Worm (Caenorhabditis elegans): ENCODE measurements around the gene ZK418.5.
A peak's percentile ranks its signal among the peaks of the same experiment; 100 is the strongest.

ZK418.5 gene

ce11 chrIII:7101814-7102477 lies 28.3 kb upstream of the ZK418.5 start:
- TF ChIP-seq flt-1 (GFP tag; IDR thresholded peaks at IDR 0.05) = no peak
- no peak for TF ChIP-seq ref-1 (GFP tag; conservative IDR thresholded peaks at IDR 0.05)
- no peak for TF ChIP-seq cog-1 (tag; optimal IDR thresholded peaks at IDR 0.05)
- no peak for TF ChIP-seq klf-2 (GFP tag; conservative IDR thresholded peaks at IDR 0.05)
- no peak for TF ChIP-seq T22C8.4 (GFP tag; IDR thresholded peaks at IDR 0.05)
- no peak for TF ChIP-seq tab-1 (GFP tag; IDR thresholded peaks at IDR 0.05)
- TF ChIP-seq ztf-23 (GFP tag; IDR thresholded peaks at IDR 0.05) = no peak
- TF ChIP-seq med-1 (GFP tag; optimal IDR thresholded peaks at IDR 0.05; ENCODE audit: insufficient read depth) = no peak
- TF ChIP-seq ztf-29 (GFP tag; IDR thresholded peaks at IDR 0.05) = no peak

ce11 chrIII:7100001-7100400 lies 26.4 kb upstream of the ZK418.5 start, which contains the start of gene ZK418.11:
Gene ZK418.11, plus strand, starts transcription at chrIII:7100289.
- no peak for TF ChIP-seq T22C8.4 (GFP tag; IDR thresholded peaks at IDR 0.05)
- no peak for TF ChIP-seq ref-1 (GFP tag; conservative IDR thresholded peaks at IDR 0.05)
- no peak for TF ChIP-seq ztf-23 (GFP tag; IDR thresholded peaks at IDR 0.05)
- no peak for TF ChIP-seq tab-1 (GFP tag; IDR thresholded peaks at IDR 0.05)
- TF ChIP-seq cog-1 (tag; optimal IDR thresholded peaks at IDR 0.05) = no peak
- no peak for TF ChIP-seq ztf-29 (GFP tag; IDR thresholded peaks at IDR 0.05)
- no peak for TF ChIP-seq med-1 (GFP tag; optimal IDR thresholded peaks at IDR 0.05; ENCODE audit: insufficient read depth)
- no peak for TF ChIP-seq klf-2 (GFP tag; conservative IDR thresholded peaks at IDR 0.05)
- TF ChIP-seq flt-1 (GFP tag; IDR thresholded peaks at IDR 0.05) = no peak

DNA sequence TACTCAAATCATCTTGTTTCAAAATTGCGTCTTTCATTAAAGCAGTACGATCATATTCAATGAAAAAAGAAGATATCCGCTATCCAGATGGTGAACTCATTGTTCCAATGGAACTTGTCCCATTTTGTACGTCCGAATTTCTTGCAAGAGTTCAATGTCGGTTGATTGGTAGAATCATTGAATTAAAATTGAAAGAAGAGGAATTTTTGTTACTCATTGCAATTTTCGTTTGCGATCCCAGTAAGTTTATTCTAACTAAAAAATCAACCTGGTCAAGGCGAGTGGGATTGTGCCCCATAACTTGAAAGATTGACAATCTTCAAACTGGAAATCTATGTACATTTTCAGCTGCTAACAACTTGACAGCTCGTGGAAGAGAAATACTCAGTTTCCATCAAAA lies 22.8 kb upstream of the ZK418.5 start:
- TF ChIP-seq cog-1 (tag; optimal IDR thresholded peaks at IDR 0.05) = no peak
- TF ChIP-seq med-1 (GFP tag; optimal IDR thresholded peaks at IDR 0.05; ENCODE audit: insufficient read depth) = no peak
- TF ChIP-seq tab-1 (GFP tag; IDR thresholded peaks at IDR 0.05) = no peak
- no peak for TF ChIP-seq ztf-23 (GFP tag; IDR thresholded peaks at IDR 0.05)
- no peak for TF ChIP-seq klf-2 (GFP tag; conservative IDR thresholded peaks at IDR 0.05)
- no peak for TF ChIP-seq ref-1 (GFP tag; conservative IDR thresholded peaks at IDR 0.05)
- no peak for TF ChIP-seq ztf-29 (GFP tag; IDR thresholded peaks at IDR 0.05)
- TF ChIP-seq T22C8.4 (GFP tag; IDR thresholded peaks at IDR 0.05) = no peak
- no peak for TF ChIP-seq flt-1 (GFP tag; IDR thresholded peaks at IDR 0.05)

DNA sequence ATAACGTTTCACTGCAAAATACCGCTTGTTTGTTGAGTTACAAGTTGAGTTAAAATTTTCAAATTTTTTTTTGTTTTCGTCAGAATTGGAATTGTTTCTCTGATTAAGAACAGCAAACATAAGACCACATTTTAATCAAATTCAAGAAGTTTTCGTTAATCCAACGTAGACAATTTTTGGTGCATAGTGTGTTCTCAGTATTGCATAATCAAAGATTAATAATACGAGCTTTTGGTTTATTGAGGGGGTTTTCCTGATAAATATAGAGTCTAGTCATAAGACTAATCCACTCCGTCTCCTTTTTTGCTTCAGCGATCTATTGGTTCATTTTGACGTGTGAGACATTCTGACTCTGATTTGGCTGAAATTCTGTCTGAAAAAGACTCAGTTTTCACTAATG lies 21.5 kb upstream of the ZK418.5 start, which contains the start of gene nhr-9:
Gene nhr-9 (plus strand): TSS at position 307 of the 400 bp plus-strand sequence.
- TF ChIP-seq ztf-23 (GFP tag; IDR thresholded peaks at IDR 0.05) (no peak), klf-2 (GFP tag; conservative IDR thresholded peaks at IDR 0.05) (no peak), tab-1 (GFP tag; IDR thresholded peaks at IDR 0.05) (no peak), flt-1 (GFP tag; IDR thresholded peaks at IDR 0.05) (no peak), med-1 (GFP tag; optimal IDR thresholded peaks at IDR 0.05; ENCODE audit: insufficient read depth) (no peak), T22C8.4 (GFP tag; IDR thresholded peaks at IDR 0.05) (no peak), ref-1 (GFP tag; conservative IDR thresholded peaks at IDR 0.05) (no peak), cog-1 (tag; optimal IDR thresholded peaks at IDR 0.05) (no peak), ztf-29 (GFP tag; IDR thresholded peaks at IDR 0.05) (no peak)

DNA sequence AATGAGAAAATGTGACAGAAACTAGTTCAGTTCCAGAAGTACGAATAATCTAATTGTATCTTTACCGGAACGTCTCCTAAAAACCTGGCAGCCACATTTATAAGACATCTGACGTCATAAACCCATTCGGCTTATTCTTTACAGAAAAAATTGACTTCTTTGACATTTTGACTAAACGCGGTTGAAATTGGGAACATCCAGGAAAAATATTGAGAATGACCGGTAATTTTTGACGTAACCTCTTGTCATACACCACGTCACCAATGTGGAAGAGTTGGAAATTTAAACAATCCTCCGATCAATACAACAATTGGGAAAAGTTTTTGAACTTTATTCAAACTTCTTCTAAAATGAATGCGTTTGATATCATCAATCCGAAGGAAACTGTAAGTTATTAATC lies 17.4 kb upstream of the ZK418.5 start, which contains the start of gene ZK418.2:
Gene ZK418.2 (plus strand): TSS at position 301 of the 400 bp plus-strand sequence.
- no peak for TF ChIP-seq tab-1 (GFP tag; IDR thresholded peaks at IDR 0.05)
- TF ChIP-seq ztf-29 (GFP tag; IDR thresholded peaks at IDR 0.05) = no peak
- no peak for TF ChIP-seq T22C8.4 (GFP tag; IDR thresholded peaks at IDR 0.05)
- TF ChIP-seq klf-2 (GFP tag; conservative IDR thresholded peaks at IDR 0.05) = no peak
- TF ChIP-seq cog-1 (tag; optimal IDR thresholded peaks at IDR 0.05) = no peak
- no peak for TF ChIP-seq ztf-23 (GFP tag; IDR thresholded peaks at IDR 0.05)

ce11 chrIII:7090545-7090944 lies 16.9 kb upstream of the ZK418.5 start, which contains the start of gene ZK418.10:
Gene ZK418.10, minus strand, starts transcription at chrIII:7090692.
- TF ChIP-seq ztf-23 (GFP tag; IDR thresholded peaks at IDR 0.05) (no peak), med-1 (GFP tag; optimal IDR thresholded peaks at IDR 0.05; ENCODE audit: insufficient read depth) (no peak), tab-1 (GFP tag; IDR thresholded peaks at IDR 0.05) (no peak), ztf-29 (GFP tag; IDR thresholded peaks at IDR 0.05) (no peak), flt-1 (GFP tag; IDR thresholded peaks at IDR 0.05) (no peak), ref-1 (GFP tag; conservative IDR thresholded peaks at IDR 0.05) (no peak), klf-2 (GFP tag; conservative IDR thresholded peaks at IDR 0.05) (no peak), cog-1 (tag; optimal IDR thresholded peaks at IDR 0.05) (no peak), T22C8.4 (GFP tag; IDR thresholded peaks at IDR 0.05) (no peak)

DNA sequence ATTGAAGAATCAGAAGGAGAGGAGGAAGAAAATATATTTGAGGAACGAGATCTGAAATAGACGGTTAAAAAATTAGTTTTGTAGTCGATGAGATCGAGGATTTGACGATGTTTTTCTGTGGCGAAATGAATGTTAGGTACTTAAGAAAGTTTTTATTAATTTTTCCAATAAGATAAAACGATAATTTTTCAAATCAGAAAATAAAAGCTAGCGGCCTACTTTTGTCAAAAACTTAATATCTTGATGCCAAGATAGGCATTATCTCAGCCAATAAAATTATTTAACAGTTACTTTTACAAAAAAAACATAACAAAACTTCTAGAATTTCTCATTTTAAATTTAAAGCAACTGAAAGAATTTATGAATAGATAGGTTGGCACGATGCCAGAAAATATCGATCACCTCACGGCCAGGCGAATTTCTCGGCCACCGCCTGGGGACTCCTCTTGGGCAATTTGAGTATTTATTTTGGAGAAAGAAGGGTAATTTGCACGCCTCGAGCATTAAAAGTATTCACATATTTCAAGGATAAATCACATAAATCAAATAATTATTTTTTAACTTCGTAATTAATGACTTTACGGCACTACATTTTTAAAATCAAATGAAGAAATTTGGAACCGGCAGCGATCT lies 14.2 kb upstream of the ZK418.5 start, which contains the start of gene fubl-2:
Gene fubl-2 (minus strand): TSS at position 51 of the 633 bp plus-strand sequence.
- TF ChIP-seq ztf-29 (GFP tag; IDR thresholded peaks at IDR 0.05) (no peak), ztf-23 (GFP tag; IDR thresholded peaks at IDR 0.05) (0 out of 2 replicates have a peak, but pooled peaks have one; percentile 27)

DNA sequence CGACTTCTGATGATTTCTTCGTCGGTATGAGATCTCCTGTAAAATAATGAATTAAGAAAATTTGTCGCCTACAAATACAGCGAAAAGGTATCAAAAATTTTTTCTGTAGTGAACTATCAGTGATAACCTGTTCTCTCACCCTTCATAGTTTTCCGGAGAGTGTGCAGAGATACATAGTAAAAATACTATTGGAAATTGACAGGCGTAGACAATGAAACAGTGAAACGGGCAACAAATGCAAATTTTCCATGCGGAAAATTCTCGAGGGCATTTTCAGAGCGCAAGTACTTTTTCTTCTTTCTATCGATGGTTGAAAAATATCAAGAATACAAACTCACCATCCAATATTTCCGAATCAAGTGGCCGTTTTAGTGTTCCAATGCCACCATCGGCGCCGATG lies 13.5 kb upstream of the ZK418.5 start:
- TF ChIP-seq ztf-23 (GFP tag; IDR thresholded peaks at IDR 0.05) (no peak), cog-1 (tag; optimal IDR thresholded peaks at IDR 0.05) (no peak), med-1 (GFP tag; optimal IDR thresholded peaks at IDR 0.05; ENCODE audit: insufficient read depth) (no peak), T22C8.4 (GFP tag; IDR thresholded peaks at IDR 0.05) (no peak), flt-1 (GFP tag; IDR thresholded peaks at IDR 0.05) (no peak), tab-1 (GFP tag; IDR thresholded peaks at IDR 0.05) (no peak), ztf-29 (GFP tag; IDR thresholded peaks at IDR 0.05) (no peak), ref-1 (GFP tag; conservative IDR thresholded peaks at IDR 0.05) (no peak), klf-2 (GFP tag; conservative IDR thresholded peaks at IDR 0.05) (no peak)

ce11 chrIII:7084908-7085307 lies 11.3 kb upstream of the ZK418.5 start, which contains the start of gene tofu-7:
Gene tofu-7, minus strand, starts transcription at chrIII:7085018.
- TF ChIP-seq ztf-29 (GFP tag; IDR thresholded peaks at IDR 0.05) (no peak), flt-1 (GFP tag; IDR thresholded peaks at IDR 0.05) (no peak), ztf-23 (GFP tag; IDR thresholded peaks at IDR 0.05) (no peak), ref-1 (GFP tag; conservative IDR thresholded peaks at IDR 0.05) (no peak), med-1 (GFP tag; optimal IDR thresholded peaks at IDR 0.05; ENCODE audit: insufficient read depth) (no peak), tab-1 (GFP tag; IDR thresholded peaks at IDR 0.05) (no peak), cog-1 (tag; optimal IDR thresholded peaks at IDR 0.05) (no peak), T22C8.4 (GFP tag; IDR thresholded peaks at IDR 0.05) (no peak), klf-2 (GFP tag; conservative IDR thresholded peaks at IDR 0.05) (no peak)
